Worm (Caenorhabditis elegans) whole organism, L4 larva: ENCODE results near the gene Y17G7B.12.
A peak's percentile ranks its signal among the peaks of the same experiment; 100 is the strongest.

Source experiments
- D1046.2 ChIP-seq: fragments of 200-800 bp; sonication (Bioruptor generic); IDR thresholded peaks from 2 replicates; pipeline ENCODE4 v1.3.6; 2022; ENCODE audit warnings: missing genetic modification characterization, missing compliant biosample characterization
- F10B5.3 ChIP-seq: sonication (generic microtip); optimal IDR thresholded peaks from 2 replicates; lab custom pipeline; 2016; ENCODE audit warnings: mild to moderate bottlenecking, missing genetic modification characterization, missing compliant biosample characterization
- F26F4.8 ChIP-seq: fragments of 200-800 bp; sonication (Bioruptor generic); conservative IDR thresholded peaks from 2 replicates; pipeline ENCODE4 v1.3.6; 2022; ENCODE audit warnings: missing genetic modification characterization, missing compliant biosample characterization
- F49E8.2 ChIP-seq: sonication (generic microtip); optimal IDR thresholded peaks from 2 replicates; lab custom pipeline; 2016; ENCODE audit warnings: missing compliant biosample characterization, mild to moderate bottlenecking, missing genetic modification characterization, borderline replicate concordance
- R02D3.7 ChIP-seq: fragments of 150-350 bp; sonication (generic microtip); optimal IDR thresholded peaks from 3 replicates; lab custom pipeline; 2014; ENCODE audit warnings: missing biosample characterization, missing genetic modification characterization
- Y48G9A.11 ChIP-seq: fragments of 200-800 bp; sonication (Bioruptor generic); IDR thresholded peaks from 2 replicates; pipeline ENCODE4 v1.3.6; 2022; ENCODE audit warnings: missing genetic modification reagents, missing genetic modification characterization, missing compliant biosample characterization
- Y5F2A.4 ChIP-seq: fragments of 200-800 bp; sonication (Bioruptor generic); optimal IDR thresholded peaks from 2 replicates; lab custom pipeline; 2018; ENCODE audit warnings: mild to moderate bottlenecking, missing genetic modification characterization, missing compliant biosample characterization
- Y75B8A.6 ChIP-seq: fragments of 200-800 bp; sonication (Bioruptor generic); IDR thresholded peaks from 2 replicates; pipeline ENCODE4 v1.3.6; 2022; ENCODE audit warnings: missing genetic modification reagents, missing genetic modification characterization, missing compliant biosample characterization
- ZK546.5 ChIP-seq, 2 experiments: sonication (generic microtip); optimal IDR thresholded peaks; 2 replicates each; lab custom pipeline; 2017; ENCODE audit warnings: missing biosample characterization in 2 of 2, missing genetic modification characterization in 2 of 2
- attf-4 ChIP-seq: sonication (generic microtip); optimal IDR thresholded peaks from 3 replicates; lab custom pipeline; 2017; ENCODE audit warnings: missing biosample characterization, missing genetic modification characterization
- ceh-20 ChIP-seq: fragments of 200-800 bp; sonication (Bioruptor generic); IDR thresholded peaks from 2 replicates; pipeline ENCODE4 v1.3.6; 2022; ENCODE audit warnings: missing genetic modification reagents, missing genetic modification characterization, missing compliant biosample characterization
- ceh-28 ChIP-seq: fragments of 150-350 bp; optimal IDR thresholded peaks from 2 replicates; lab custom pipeline; 2014; ENCODE audit warnings: missing biosample characterization, missing genetic modification reagents, missing genetic modification characterization
- ceh-32 ChIP-seq: sonication (generic microtip); optimal IDR thresholded peaks from 2 replicates; lab custom pipeline; 2016; ENCODE audit warnings: mild to moderate bottlenecking, missing genetic modification characterization, missing compliant biosample characterization; ENCODE audit not compliant: poor library complexity
- ceh-44 ChIP-seq: fragments of 200-800 bp; sonication (Bioruptor generic); IDR thresholded peaks from 2 replicates; pipeline ENCODE4 v1.3.6; 2022; ENCODE audit warnings: missing genetic modification reagents, missing genetic modification characterization, missing compliant biosample characterization
- ceh-82 ChIP-seq: sonication (generic microtip); optimal IDR thresholded peaks from 2 replicates; lab custom pipeline; 2017; ENCODE audit warnings: missing biosample characterization, missing genetic modification characterization
- cey-2 ChIP-seq: sonication (generic microtip); optimal IDR thresholded peaks from 3 replicates; lab custom pipeline; 2017; ENCODE audit warnings: missing genetic modification characterization, mild to moderate bottlenecking, missing compliant biosample characterization, antibody characterized with exemption, borderline replicate concordance; ENCODE audit not compliant: insufficient read depth
- dmd-8 ChIP-seq: fragments of 200-800 bp; sonication (Bioruptor generic); IDR thresholded peaks from 2 replicates; pipeline ENCODE4 v1.3.6; 2022; ENCODE audit warnings: missing genetic modification characterization, missing compliant biosample characterization
- dmd-9 ChIP-seq: fragments of 200-800 bp; sonication (Bioruptor generic); IDR thresholded peaks from 2 replicates; pipeline ENCODE4 v1.3.6; 2022; ENCODE audit warnings: missing genetic modification reagents, missing genetic modification characterization, missing compliant biosample characterization
- duxl-1 ChIP-seq: sonication (generic microtip); optimal IDR thresholded peaks from 2 replicates; lab custom pipeline; 2016; ENCODE audit warnings: mild to moderate bottlenecking, missing genetic modification characterization, moderate library complexity, missing compliant biosample characterization; ENCODE audit not compliant: poor library complexity
- egl-27 ChIP-seq: sonication (generic microtip); optimal IDR thresholded peaks from 3 replicates; lab custom pipeline; 2017; ENCODE audit warnings: missing biosample characterization, missing genetic modification reagents, missing genetic modification characterization
- egl-43 ChIP-seq: fragments of 200-800 bp; sonication (Bioruptor generic); IDR thresholded peaks from 2 replicates; pipeline ENCODE4 v1.3.6; 2022; ENCODE audit warnings: missing genetic modification reagents, missing genetic modification characterization, missing compliant biosample characterization
- hlh-11 ChIP-seq: fragments of 200-800 bp; sonication (Bioruptor generic); optimal IDR thresholded peaks from 2 replicates; lab custom pipeline; 2018; ENCODE audit warnings: mild to moderate bottlenecking, missing genetic modification characterization, missing compliant biosample characterization
- hmg-1.1 ChIP-seq: fragments of 200-800 bp; sonication (Bioruptor generic); IDR thresholded peaks from 2 replicates; pipeline ENCODE4 v1.3.6; 2022; ENCODE audit warnings: missing genetic modification reagents, missing genetic modification characterization, missing compliant biosample characterization
- jun-1 ChIP-seq: fragments of 150-350 bp; optimal IDR thresholded peaks from 2 replicates; lab custom pipeline; 2014; ENCODE audit warnings: missing biosample characterization, missing genetic modification reagents, missing genetic modification characterization
- lin-15B ChIP-seq: fragments of 150-350 bp; sonication (generic microtip); optimal IDR thresholded peaks from 3 replicates; lab custom pipeline; 2014; ENCODE audit warnings: missing biosample characterization, missing genetic modification characterization
- lin-29 ChIP-seq: fragments of 200-800 bp; sonication (Bioruptor generic); IDR thresholded peaks from 2 replicates; pipeline ENCODE4 v1.3.6; 2022; ENCODE audit warnings: missing genetic modification reagents, missing genetic modification characterization, missing compliant biosample characterization
- lin-38 ChIP-seq: fragments of 200-800 bp; sonication (Bioruptor generic); IDR thresholded peaks from 2 replicates; pipeline ENCODE4 v1.3.6; 2022; ENCODE audit warnings: missing genetic modification reagents, missing genetic modification characterization, missing compliant biosample characterization
- lir-3 ChIP-seq: sonication (generic microtip); optimal IDR thresholded peaks from 2 replicates; lab custom pipeline; 2016; ENCODE audit warnings: mild to moderate bottlenecking, missing genetic modification characterization, missing compliant biosample characterization
- lsy-2 ChIP-seq, 2 experiments: fragments of 150-350 bp in 1 of 2; sonication (generic microtip) in 1 of 2; optimal IDR thresholded peaks; 2 replicates each; lab custom pipeline; 2014 to 2017; ENCODE audit warnings: missing biosample characterization in 2 of 2, missing genetic modification characterization in 2 of 2
- madf-9 ChIP-seq: fragments of 200-800 bp; sonication (Bioruptor generic); conservative IDR thresholded peaks from 2 replicates; pipeline ENCODE4 v1.3.6; 2022; ENCODE audit warnings: missing genetic modification reagents, missing genetic modification characterization, missing compliant biosample characterization
- mdt-29 ChIP-seq: fragments of 200-800 bp; sonication (Bioruptor generic); IDR thresholded peaks from 2 replicates; pipeline ENCODE4 v1.3.6; 2022; ENCODE audit warnings: missing genetic modification reagents, missing genetic modification characterization, missing compliant biosample characterization
- nhr-10 ChIP-seq: fragments of 150-350 bp; optimal IDR thresholded peaks from 2 replicates; lab custom pipeline; 2014; ENCODE audit warnings: missing biosample characterization, missing genetic modification characterization
- nhr-102 ChIP-seq: sonication (generic microtip); optimal IDR thresholded peaks from 2 replicates; lab custom pipeline; 2016; ENCODE audit warnings: mild to moderate bottlenecking, missing genetic modification characterization, moderate library complexity, missing compliant biosample characterization
- nhr-11 ChIP-seq: fragments of 150-350 bp; optimal IDR thresholded peaks from 2 replicates; lab custom pipeline; 2014; ENCODE audit warnings: missing biosample characterization, missing genetic modification characterization
- nhr-237 ChIP-seq: sonication (generic microtip); optimal IDR thresholded peaks from 2 replicates; lab custom pipeline; 2017; ENCODE audit warnings: missing biosample characterization, missing genetic modification characterization
- nhr-28 ChIP-seq: fragments of 150-350 bp; optimal IDR thresholded peaks from 2 replicates; lab custom pipeline; 2014; ENCODE audit warnings: missing biosample characterization, missing genetic modification characterization
- nhr-41 ChIP-seq: fragments of 200-800 bp; sonication (Bioruptor generic); IDR thresholded peaks from 2 replicates; pipeline ENCODE4 v1.3.6; 2022; ENCODE audit warnings: missing genetic modification reagents, missing genetic modification characterization, missing compliant biosample characterization
- nhr-76 ChIP-seq: fragments of 150-350 bp; optimal IDR thresholded peaks from 2 replicates; lab custom pipeline; 2014; ENCODE audit warnings: missing biosample characterization, missing genetic modification characterization
- pha-4 ChIP-seq, 2 experiments: fragments of 150-350 bp in 1 of 2; fragments of 200-800 bp in 1 of 2; sonication (Bioruptor generic) in 1 of 2; IDR thresholded peaks in 1 of 2; optimal IDR thresholded peaks in 1 of 2; 2 replicates each; pipeline versions ENCODE4 v1.3.6 to Lab custom; 2014 to 2022; ENCODE audit warnings: missing genetic modification characterization in 2 of 2, missing genetic modification reagents in 2 of 2, missing biosample characterization in 1 of 2, missing compliant biosample characterization in 1 of 2
- php-3 ChIP-seq: fragments of 200-800 bp; sonication (Bioruptor generic); IDR thresholded peaks from 2 replicates; pipeline ENCODE4 v1.3.6; 2022; ENCODE audit warnings: missing genetic modification reagents, missing genetic modification characterization, missing compliant biosample characterization
- saeg-2 ChIP-seq: fragments of 200-800 bp; sonication (Bioruptor generic); IDR thresholded peaks from 2 replicates; pipeline ENCODE4 v1.3.6; 2022; ENCODE audit warnings: missing genetic modification reagents, missing genetic modification characterization, missing compliant biosample characterization
- sdz-12 ChIP-seq: fragments of 200-800 bp; sonication (Bioruptor generic); optimal IDR thresholded peaks from 2 replicates; lab custom pipeline; 2018; ENCODE audit warnings: mild to moderate bottlenecking, missing genetic modification characterization, missing compliant biosample characterization
- skn-1 ChIP-seq: fragments of 150-350 bp; optimal IDR thresholded peaks from 2 replicates; lab custom pipeline; 2014; ENCODE audit warnings: missing biosample characterization, missing genetic modification characterization
- snpc-4 ChIP-seq: fragments of 150-350 bp; optimal IDR thresholded peaks from 2 replicates; lab custom pipeline; 2014; ENCODE audit warnings: missing biosample characterization, missing genetic modification characterization
- spr-1 ChIP-seq: sonication (generic microtip); optimal IDR thresholded peaks from 2 replicates; lab custom pipeline; 2016; ENCODE audit warnings: mild to moderate bottlenecking, missing genetic modification characterization, missing compliant biosample characterization
- tag-97 ChIP-seq: fragments of 200-800 bp; sonication (Bioruptor generic); IDR thresholded peaks from 2 replicates; pipeline ENCODE4 v1.3.6; 2022; ENCODE audit warnings: missing genetic modification characterization, missing compliant biosample characterization
- tra-1 ChIP-seq: fragments of 200-800 bp; sonication (Bioruptor generic); IDR thresholded peaks from 2 replicates; pipeline ENCODE4 v1.3.6; 2022; ENCODE audit warnings: missing genetic modification reagents, missing genetic modification characterization, missing compliant biosample characterization
- unc-130 ChIP-seq: sonication (generic microtip); optimal IDR thresholded peaks from 2 replicates; lab custom pipeline; 2016; ENCODE audit warnings: missing genetic modification reagents, missing genetic modification characterization, missing compliant biosample characterization
- unc-39 ChIP-seq: sonication (generic microtip); optimal IDR thresholded peaks from 2 replicates; lab custom pipeline; 2017; ENCODE audit warnings: missing biosample characterization, missing genetic modification characterization
- zag-1 ChIP-seq: fragments of 150-350 bp; optimal IDR thresholded peaks from 2 replicates; lab custom pipeline; 2014; ENCODE audit warnings: missing biosample characterization, missing genetic modification characterization
- ztf-11 ChIP-seq: fragments of 150-350 bp; optimal IDR thresholded peaks from 2 replicates; lab custom pipeline; 2014; ENCODE audit warnings: missing biosample characterization, missing genetic modification characterization

Y17G7B.12 gene

DNA sequence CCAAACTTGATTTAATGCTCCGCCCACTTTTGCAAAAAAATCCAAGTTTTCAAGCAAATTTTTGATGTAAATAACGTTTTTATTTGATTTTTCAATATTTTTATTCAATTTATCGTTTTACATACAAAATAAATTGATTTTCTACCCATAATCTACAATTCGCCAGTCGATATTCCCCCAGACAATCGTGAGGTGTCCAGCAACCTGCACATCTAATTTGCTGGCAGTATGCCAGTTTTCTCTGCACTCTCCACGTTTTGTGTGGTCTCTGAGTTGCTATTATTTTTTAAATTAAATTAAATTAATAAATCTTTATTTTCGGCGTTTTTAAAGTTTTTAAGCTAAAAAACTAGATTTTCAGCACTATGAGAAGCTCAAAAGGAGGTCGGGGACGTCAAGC is 43.6 kb upstream of the Y17G7B.12 start (continued):
- TF ChIP-seq egl-43 = no peak
- no peak for TF ChIP-seq F26F4.8 (GFP tag; lab: Robert Waterston, UW)
- no peak for TF ChIP-seq ztf-11 (tag; lab: Kevin White, UChicago)
- TF ChIP-seq lsy-2 (tag; optimal IDR thresholded peaks at IDR 0.05; lab: Kevin White, UChicago) = peak; percentile 80 to 96
- peak; percentile 84 for TF ChIP-seq dmd-9 (GFP tag; lab: Robert Waterston, UW)
- TF ChIP-seq duxl-1 (tag; lab: Kevin White, UChicago) = peak; percentile 76
- peak; percentile 90 for TF ChIP-seq lin-38 (GFP tag; lab: Robert Waterston, UW)
- TF ChIP-seq egl-27 = no peak
- TF ChIP-seq Y75B8A.6 (GFP tag; lab: Robert Waterston, UW) = no peak; the same call in 1 of the 2 replicates
- TF ChIP-seq ceh-28 = no peak
- TF ChIP-seq snpc-4 (tag; lab: Kevin White, UChicago) = peak; percentile 27
- no peak for TF ChIP-seq unc-39 (tag; lab: Kevin White, UChicago)
- no peak for TF ChIP-seq R02D3.7 (tag; lab: Kevin White, UChicago)
- peak; percentile 93 for TF ChIP-seq sdz-12
- TF ChIP-seq mdt-29 = peak; percentile 91
- peak; percentile 27; the same call in 1 of the 2 replicates for TF ChIP-seq lin-29 (GFP tag; lab: Robert Waterston, UW)
- TF ChIP-seq hmg-1.1 (GFP tag; lab: Robert Waterston, UW) = peak; percentile 84
- TF ChIP-seq dmd-8 (GFP tag; lab: Robert Waterston, UW) = no peak
- peak; percentile 80; the same call in 1 of the 2 replicates for TF ChIP-seq pha-4 (GFP tag; IDR thresholded peaks at IDR 0.05; lab: Robert Waterston, UW)
- peak; percentile 79 for TF ChIP-seq pha-4 (tag; optimal IDR thresholded peaks at IDR 0.05; lab: Kevin White, UChicago)
- peak; percentile 80 for TF ChIP-seq nhr-102 (tag; lab: Kevin White, UChicago)
- TF ChIP-seq spr-1 = peak; percentile 77
- no peak; the same call in 1 of the 2 replicates for TF ChIP-seq saeg-2 (GFP tag; lab: Robert Waterston, UW)
- no peak for TF ChIP-seq Y5F2A.4
- TF ChIP-seq hlh-11 = peak; percentile 91
- no peak for TF ChIP-seq ceh-82 (tag; lab: Kevin White, UChicago)
- peak; percentile 88 for TF ChIP-seq Y48G9A.11 (GFP tag; lab: Robert Waterston, UW)
- no peak for TF ChIP-seq nhr-76 (tag; lab: Kevin White, UChicago)
- no peak for TF ChIP-seq nhr-10 (tag; lab: Kevin White, UChicago)
- TF ChIP-seq nhr-41 (GFP tag; lab: Robert Waterston, UW) = 0 out of 2 replicates have a peak, but pooled peaks have one; percentile 19
- peak; percentile 82 for TF ChIP-seq tra-1 (GFP tag; lab: Robert Waterston, UW)
- peak; percentile 38 for TF ChIP-seq lin-15B (tag; lab: Kevin White, UChicago)
- TF ChIP-seq cey-2 = no peak
- TF ChIP-seq ceh-32 (tag; lab: Kevin White, UChicago) = peak; percentile 35
- TF ChIP-seq ceh-44 (GFP tag; lab: Robert Waterston, UW) = peak; percentile 72
- TF ChIP-seq skn-1 (tag; lab: Kevin White, UChicago) = no peak
- no peak for TF ChIP-seq jun-1 (tag; lab: Kevin White, UChicago)
- TF ChIP-seq php-3 (GFP tag; lab: Robert Waterston, UW) = no peak
- no peak for TF ChIP-seq tag-97
- TF ChIP-seq madf-9 (GFP tag; lab: Robert Waterston, UW) = peak; percentile 75; the same call in 1 of the 2 replicates
- no peak for TF ChIP-seq attf-4 (tag; lab: Kevin White, UChicago)
- no peak for TF ChIP-seq zag-1 (tag; lab: Kevin White, UChicago)
- TF ChIP-seq F49E8.2 = peak; percentile 42
- peak; percentile 86 for TF ChIP-seq unc-130 (GFP tag; lab: Kevin White, UChicago)
- TF ChIP-seq nhr-11 (tag; lab: Kevin White, UChicago) = peak; percentile 79
- TF ChIP-seq ZK546.5 (tag; optimal IDR thresholded peaks at IDR 0.05; lab: Kevin White, UChicago) = peak; percentile 96 to 97
- peak; percentile 75; the same call in 1 of the 2 replicates for TF ChIP-seq D1046.2 (GFP tag; lab: Robert Waterston, UW)
- no peak for TF ChIP-seq nhr-237 (tag; lab: Kevin White, UChicago)
- no peak for TF ChIP-seq F10B5.3
- TF ChIP-seq lir-3 (tag; lab: Kevin White, UChicago) = peak; percentile 72
- 0 out of 2 replicates have a peak, but pooled peaks have one; percentile 43 for TF ChIP-seq ceh-20 (GFP tag; lab: Robert Waterston, UW)
- TF ChIP-seq nhr-28 (tag; lab: Kevin White, UChicago) = peak; percentile 58
